Fruit fly (Drosophila melanogaster) whole organism: ENCODE data around the gene eIF3a.

Experiments
- CG8478 ChIP-seq: fragments of >200 bp; optimal IDR thresholded peaks from 2 replicates; lab custom pipeline; 2018; ENCODE audit warnings: inconsistent platforms
- EcR ChIP-seq, 2 experiments: fragments of >200 bp; optimal IDR thresholded peaks; 2 replicates each; lab custom pipeline; 2017; ENCODE audit warnings: missing biosample characterization in 2 of 2, missing genetic modification characterization in 2 of 2, missing genetic modification reagents in 2 of 2
- pan ChIP-seq: fragments of >200 bp; optimal IDR thresholded peaks from 2 replicates; lab custom pipeline; 2017
- usp ChIP-seq: fragments of >200 bp; optimal IDR thresholded peaks from 2 replicates; lab custom pipeline; 2017; ENCODE audit warnings: missing biosample characterization, missing genetic modification characterization, mixed read lengths

DNA sequence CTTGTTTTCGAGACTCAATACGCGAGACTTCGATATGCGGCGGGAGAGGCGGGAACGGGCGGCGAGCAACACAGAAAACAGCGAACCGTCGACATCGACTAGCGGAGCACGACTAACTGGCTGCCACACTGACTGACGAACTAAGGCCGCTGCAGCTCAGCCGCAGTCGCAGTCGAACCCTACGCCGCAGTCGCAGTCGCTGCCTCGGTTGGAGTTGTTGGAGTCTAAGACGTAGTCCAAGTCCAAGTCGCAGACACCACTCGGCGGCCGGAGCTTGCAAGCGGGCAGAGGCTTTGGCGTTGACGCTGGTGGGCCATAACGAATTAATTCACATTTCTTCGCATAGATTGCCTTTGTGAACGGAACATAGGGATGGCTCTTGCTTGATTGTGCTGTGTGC is 17.0 kb upstream of the eIF3a start:
- TF ChIP-seq EcR (GFP tag; optimal IDR thresholded peaks at IDR 0.05; lab: Kevin White, UChicago) (no peak), CG8478 (lab: Kevin White, UChicago) (no peak), pan (lab: Kevin White, UChicago) (no peak), usp (GFP tag; lab: Kevin White, UChicago) (no peak)
